Worm (Caenorhabditis elegans) whole organism, early embryonic: ENCODE measurements around the gene C06E8.5.

Experiments
- B0310.2 ChIP-seq: sonication (generic microtip); optimal IDR thresholded peaks from 2 replicates; lab custom pipeline; 2016; ENCODE audit warnings: mild to moderate bottlenecking, missing genetic modification characterization, missing compliant biosample characterization
- F13C5.2 ChIP-seq: sonication (generic microtip); optimal IDR thresholded peaks from 2 replicates; lab custom pipeline; 2017; ENCODE audit warnings: mild to moderate bottlenecking, missing genetic modification characterization, inconsistent platforms, missing compliant biosample characterization
- aly-1 ChIP-seq: sonication (generic microtip); optimal IDR thresholded peaks from 2 replicates; lab custom pipeline; 2016; ENCODE audit warnings: missing genetic modification characterization, missing compliant biosample characterization
- ama-1 ChIP-seq: fragments of 150-350 bp; optimal IDR thresholded peaks from 2 replicates; lab custom pipeline; 2014
- ceh-13 ChIP-seq: fragments of 200-800 bp; sonication (Bioruptor generic); optimal IDR thresholded peaks from 2 replicates; lab custom pipeline; 2018; ENCODE audit warnings: mild to moderate bottlenecking, missing genetic modification characterization, missing compliant biosample characterization
- ceh-36 ChIP-seq: sonication (generic microtip); optimal IDR thresholded peaks from 2 replicates; lab custom pipeline; 2016; ENCODE audit warnings: missing genetic modification characterization, inconsistent platforms, missing compliant biosample characterization
- ets-7 ChIP-seq: sonication (generic microtip); optimal IDR thresholded peaks from 2 replicates; lab custom pipeline; 2016; ENCODE audit warnings: missing genotype, missing genetic modification characterization, missing compliant biosample characterization
- flt-1 ChIP-seq: fragments of 200-800 bp; sonication (Bioruptor generic); IDR thresholded peaks from 2 replicates; pipeline ENCODE4 v1.3.6; 2022; ENCODE audit warnings: missing genetic modification characterization, missing compliant biosample characterization
- hmbx-1 ChIP-seq: sonication (generic microtip); optimal IDR thresholded peaks from 2 replicates; lab custom pipeline; 2016; ENCODE audit warnings: mild to moderate bottlenecking, missing genetic modification characterization, missing compliant biosample characterization
- hmg-4 ChIP-seq: fragments of 200-800 bp; sonication (Bioruptor generic); optimal IDR thresholded peaks from 2 replicates; lab custom pipeline; 2018; ENCODE audit warnings: mild to moderate bottlenecking, missing genetic modification characterization, missing compliant biosample characterization
- hnd-1 ChIP-seq: sonication (generic microtip); optimal IDR thresholded peaks from 2 replicates; lab custom pipeline; 2016; ENCODE audit warnings: missing genetic modification characterization, missing compliant biosample characterization
- pes-1 ChIP-seq: fragments of 200-800 bp; sonication (Bioruptor generic); IDR thresholded peaks from 2 replicates; pipeline ENCODE4 v1.3.6; 2022; ENCODE audit warnings: missing genetic modification reagents, missing genetic modification characterization, missing compliant biosample characterization
- scrt-1 ChIP-seq: fragments of 200-800 bp; sonication (Bioruptor generic); IDR thresholded peaks from 2 replicates; pipeline ENCODE4 v1.3.6; 2022; ENCODE audit warnings: missing genetic modification characterization, missing compliant biosample characterization
- sea-1 ChIP-seq: fragments of 200-800 bp; sonication (Bioruptor generic); conservative IDR thresholded peaks from 2 replicates; pipeline ENCODE4 v1.3.6; 2022; ENCODE audit warnings: missing genetic modification characterization, missing compliant biosample characterization
- tbx-11 ChIP-seq: fragments of 200-800 bp; sonication (Bioruptor generic); IDR thresholded peaks from 2 replicates; pipeline ENCODE4 v1.3.6; 2022; ENCODE audit warnings: missing genetic modification characterization, missing compliant biosample characterization
- tbx-37 ChIP-seq: fragments of 200-800 bp; sonication (Bioruptor generic); conservative IDR thresholded peaks from 2 replicates; pipeline ENCODE4 v1.3.6; 2022; ENCODE audit warnings: missing genetic modification reagents, missing genetic modification characterization, missing compliant biosample characterization
- tra-4 ChIP-seq: sonication (generic microtip); optimal IDR thresholded peaks from 2 replicates; lab custom pipeline; 2017; ENCODE audit warnings: missing genetic modification characterization, missing compliant biosample characterization

The C06E8.5 gene

ce11 chrIII:7008836-7009235 lies 3.6 kb upstream of the C06E8.5 start, which contains the start of gene lgc-38:
Gene lgc-38 (plus strand): TSS chrIII:7009136.
- TF ChIP-seq ceh-36 (tag; lab: Kevin White, UChicago) (no peak), aly-1 (tag; lab: Kevin White, UChicago) (no peak), hmg-4 (GFP tag; lab: Kevin White, UChicago) (no peak)

DNA sequence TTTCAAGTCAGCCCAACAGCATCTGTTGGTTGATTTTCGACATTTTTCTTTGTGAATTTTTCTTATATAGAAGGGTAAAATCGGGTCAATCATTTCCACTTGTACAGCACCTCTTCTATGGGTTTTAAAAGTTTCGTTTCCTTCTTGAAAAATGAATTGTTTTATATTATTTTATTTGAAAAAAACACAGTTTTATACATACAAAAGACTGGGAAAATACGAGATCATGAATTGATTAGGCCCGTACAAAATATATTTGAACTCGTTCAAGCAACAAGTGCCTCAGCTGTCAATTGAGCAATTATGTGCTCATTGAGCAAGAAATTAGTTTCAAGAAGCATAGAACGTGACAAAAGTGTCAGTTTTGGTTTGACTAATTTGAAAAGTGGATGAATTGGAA lies 3.1 kb downstream of the C06E8.5 start:
- TF ChIP-seq ets-7 (no peak), tra-4 (no peak), tbx-11 (GFP tag; lab: Robert Waterston, UW) (no peak), sea-1 (GFP tag; lab: Robert Waterston, UW) (no peak), hmg-4 (GFP tag; lab: Kevin White, UChicago) (no peak), F13C5.2 (no peak), aly-1 (tag; lab: Kevin White, UChicago) (no peak), B0310.2 (tag; lab: Kevin White, UChicago) (no peak), hnd-1 (tag; lab: Kevin White, UChicago) (no peak), tbx-37 (GFP tag; lab: Robert Waterston, UW) (no peak), ceh-36 (tag; lab: Kevin White, UChicago) (no peak), pes-1 (GFP tag; lab: Robert Waterston, UW) (no peak), hmbx-1 (tag; lab: Kevin White, UChicago) (no peak)

DNA sequence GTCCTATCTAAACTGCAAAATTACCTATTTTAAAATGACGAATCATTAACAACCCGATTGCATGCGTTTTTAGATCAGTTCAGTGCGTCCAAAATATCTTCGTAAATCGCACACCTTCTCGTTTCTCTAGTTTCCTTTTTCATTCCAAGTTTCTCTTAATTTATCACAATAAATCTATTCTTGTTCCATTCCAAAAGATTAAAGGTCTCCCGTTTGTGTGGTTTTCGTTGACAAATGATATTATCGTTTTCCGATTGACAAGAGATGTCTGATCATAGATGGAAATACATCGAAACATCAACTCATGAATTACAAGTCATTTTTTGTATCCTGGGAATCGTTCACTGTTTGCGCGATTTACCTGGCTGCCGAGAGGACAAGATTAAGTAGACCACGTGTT lies 12.1 kb downstream of the C06E8.5 start:
- TF ChIP-seq hnd-1 (tag; lab: Kevin White, UChicago) = no peak
- TF ChIP-seq pes-1 (GFP tag; lab: Robert Waterston, UW) = no peak
- no peak for TF ChIP-seq flt-1 (GFP tag; lab: Robert Waterston, UW)

- TF ChIP-seq ceh-13 (no peak), hnd-1 (tag; lab: Kevin White, UChicago) (no peak), aly-1 (tag; lab: Kevin White, UChicago) (no peak), ceh-36 (tag; lab: Kevin White, UChicago) (no peak), tra-4 (no peak), scrt-1 (no peak), tbx-37 (GFP tag; lab: Robert Waterston, UW) (no peak), F13C5.2 (no peak), B0310.2 (tag; lab: Kevin White, UChicago) (no peak), pes-1 (GFP tag; lab: Robert Waterston, UW) (no peak), flt-1 (GFP tag; lab: Robert Waterston, UW) (no peak), ets-7 (no peak), hmbx-1 (tag; lab: Kevin White, UChicago) (no peak), ama-1 (lab: Kevin White, UChicago) (no peak), tbx-11 (GFP tag; lab: Robert Waterston, UW) (no peak), hmg-4 (GFP tag; lab: Kevin White, UChicago) (no peak), sea-1 (GFP tag; lab: Robert Waterston, UW) (no peak)
Measured at ce11 chrIII:6992496-6992895, 12.8 kb downstream of the C06E8.5 start.

- TF ChIP-seq ama-1 (lab: Kevin White, UChicago) (no peak), hnd-1 (tag; lab: Kevin White, UChicago) (no peak), flt-1 (GFP tag; lab: Robert Waterston, UW) (no peak), B0310.2 (tag; lab: Kevin White, UChicago) (no peak), aly-1 (tag; lab: Kevin White, UChicago) (no peak), tbx-37 (GFP tag; lab: Robert Waterston, UW) (no peak), ceh-13 (no peak), pes-1 (GFP tag; lab: Robert Waterston, UW) (no peak), F13C5.2 (no peak), ets-7 (no peak), hmbx-1 (tag; lab: Kevin White, UChicago) (no peak), hmg-4 (GFP tag; lab: Kevin White, UChicago) (no peak), tbx-11 (GFP tag; lab: Robert Waterston, UW) (no peak), scrt-1 (no peak), ceh-36 (tag; lab: Kevin White, UChicago) (no peak), sea-1 (GFP tag; lab: Robert Waterston, UW) (no peak), tra-4 (no peak)
Measured at ce11 chrIII:6991465-6991864, 13.8 kb downstream of the C06E8.5 start.

DNA sequence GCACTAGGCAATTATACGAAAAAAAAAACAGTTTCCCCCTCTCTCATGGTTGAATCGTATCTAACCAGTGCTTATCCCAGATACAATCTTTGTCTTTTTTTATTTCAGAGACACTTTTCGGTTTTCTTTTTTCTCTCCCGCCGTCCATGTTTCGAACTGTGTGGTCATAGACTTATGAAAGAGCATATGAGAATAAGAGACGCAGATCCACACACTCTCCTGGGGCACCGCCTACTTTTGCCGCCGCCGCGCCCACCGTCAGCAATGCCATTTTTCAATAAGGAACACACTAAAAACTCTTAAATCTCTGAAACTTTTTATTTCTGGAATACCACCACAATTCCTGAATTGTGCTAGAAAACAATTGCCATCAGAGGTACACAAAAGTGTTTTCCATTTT lies 15.3 kb downstream of the C06E8.5 start, which contains the start of gene prk-1:
TSS of gene prk-1 (plus strand) at position 269 of the 400 bp plus-strand sequence.
- TF ChIP-seq ets-7 (no peak), hmg-4 (GFP tag; lab: Kevin White, UChicago) (no peak), flt-1 (GFP tag; lab: Robert Waterston, UW) (no peak), tbx-37 (GFP tag; lab: Robert Waterston, UW) (no peak), ceh-36 (tag; lab: Kevin White, UChicago) (no peak), scrt-1 (no peak)

ce11 chrIII:6989201-6989600 lies 16.0 kb downstream of the C06E8.5 start:
- TF ChIP-seq aly-1 (tag; lab: Kevin White, UChicago) (no peak), tra-4 (no peak), tbx-37 (GFP tag; lab: Robert Waterston, UW) (no peak), hmg-4 (GFP tag; lab: Kevin White, UChicago) (no peak), flt-1 (GFP tag; lab: Robert Waterston, UW) (no peak), hmbx-1 (tag; lab: Kevin White, UChicago) (no peak), ceh-13 (no peak), sea-1 (GFP tag; lab: Robert Waterston, UW) (no peak), hnd-1 (tag; lab: Kevin White, UChicago) (no peak), B0310.2 (tag; lab: Kevin White, UChicago) (no peak), ceh-36 (tag; lab: Kevin White, UChicago) (no peak), ets-7 (no peak), scrt-1 (no peak)

- TF ChIP-seq F13C5.2 (no peak), tra-4 (no peak), hmbx-1 (tag; lab: Kevin White, UChicago) (no peak), ama-1 (lab: Kevin White, UChicago) (no peak), ceh-13 (no peak), flt-1 (GFP tag; lab: Robert Waterston, UW) (no peak), sea-1 (GFP tag; lab: Robert Waterston, UW) (no peak), ceh-36 (tag; lab: Kevin White, UChicago) (no peak), pes-1 (GFP tag; lab: Robert Waterston, UW) (no peak), hmg-4 (GFP tag; lab: Kevin White, UChicago) (no peak), tbx-11 (GFP tag; lab: Robert Waterston, UW) (no peak), scrt-1 (no peak), hnd-1 (tag; lab: Kevin White, UChicago) (no peak), tbx-37 (GFP tag; lab: Robert Waterston, UW) (no peak), aly-1 (tag; lab: Kevin White, UChicago) (no peak), B0310.2 (tag; lab: Kevin White, UChicago) (no peak)
Measured at ce11 chrIII:6988060-6988459, 17.2 kb downstream of the C06E8.5 start.
